Fruit fly (Drosophila melanogaster): Measurements from ENCODE around the gene CG9547.

Gene CG9547

DNA sequence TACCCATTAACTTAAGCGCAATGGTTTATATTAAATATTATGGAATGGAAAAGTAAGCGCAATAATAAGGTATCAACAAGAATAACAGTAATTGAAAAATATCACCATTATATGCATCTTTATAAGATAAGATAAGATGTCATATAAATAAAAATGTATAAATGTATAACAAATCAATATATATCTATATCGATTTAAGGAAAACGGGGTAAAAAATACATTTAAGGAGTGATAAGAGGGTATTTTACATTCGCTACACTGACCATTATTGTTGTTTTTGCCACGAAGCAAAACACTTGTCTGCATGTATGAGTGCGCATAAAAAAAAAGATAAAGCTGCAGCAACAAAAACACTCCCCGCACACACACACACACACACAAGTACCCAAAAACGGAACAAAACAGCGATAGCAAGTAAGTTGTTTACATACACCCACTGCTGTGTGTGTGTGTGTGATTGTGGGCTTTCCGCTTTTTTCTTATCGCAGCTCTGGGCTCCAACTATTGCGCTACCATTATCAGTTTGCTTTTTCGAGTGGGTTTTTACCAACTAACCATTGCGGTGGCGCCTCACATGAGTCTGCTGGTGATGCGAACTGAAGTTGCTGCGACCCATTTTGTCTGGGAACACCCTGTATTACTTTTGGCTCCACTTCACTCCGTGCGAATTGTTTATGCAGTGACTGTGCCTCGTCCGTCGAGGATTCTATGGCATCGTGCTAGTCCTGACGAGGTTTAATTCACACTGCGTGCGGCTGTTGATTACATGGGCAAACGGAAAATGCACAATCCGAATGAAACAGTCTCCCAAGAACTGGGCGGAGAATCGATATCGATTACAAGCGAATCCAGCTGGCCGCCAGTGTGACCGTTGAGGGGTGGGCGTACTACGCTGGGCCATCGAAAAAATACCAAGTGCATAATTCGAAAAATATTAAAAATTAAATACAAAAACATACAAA, 21.0 kb downstream of the CG9547 start, which contains the start of gene mmy (continued):
- no peak; the same call in 2 of the 3 replicates for TF ChIP-seq CG34224 (GFP tag; IDR thresholded peaks at IDR 0.05; ENCODE audit: partially characterized antibody)
- peak; percentile 3 for TF ChIP-seq CG30431 (GFP tag; optimal IDR thresholded peaks at IDR 0.05)
- TF ChIP-seq CG18764 (GFP tag; optimal IDR thresholded peaks at IDR 0.05), result no peak
- peak; percentile 44 for TF ChIP-seq pros (GFP tag; optimal IDR thresholded peaks at IDR 0.05)
- no peak for TF ChIP-seq gsb (GFP tag; IDR thresholded peaks at IDR 0.05)
- TF ChIP-seq CG11696 (GFP tag; IDR thresholded peaks at IDR 0.05), result 0 out of 2 replicates have a peak, but pooled peaks have one; percentile 42
- peak; percentile 15 for TF ChIP-seq lilli (GFP tag; optimal IDR thresholded peaks at IDR 0.05)
- TF ChIP-seq so (GFP tag; IDR thresholded peaks at IDR 0.05), result peak; percentile 50; the same call in 2 of the 3 replicates
- TF ChIP-seq CG9797 (GFP tag; optimal IDR thresholded peaks at IDR 0.05), result peak; percentile 86
- no peak for TF ChIP-seq CG18011 (GFP tag; optimal IDR thresholded peaks at IDR 0.05)
- peak; percentile 35 for TF ChIP-seq Sry-δ (GFP tag; optimal IDR thresholded peaks at IDR 0.05)
- peak; percentile 69 for TF ChIP-seq HmgD (GFP tag; optimal IDR thresholded peaks at IDR 0.05)
- TF ChIP-seq dpn (GFP tag; optimal IDR thresholded peaks at IDR 0.05), result peak; percentile 8 to 16
- TF ChIP-seq CG14667 (GFP tag; IDR thresholded peaks at IDR 0.05), result no peak
- TF ChIP-seq emc (GFP tag; optimal IDR thresholded peaks at IDR 0.05), result no peak
- no peak for TF ChIP-seq zfh1 (GFP tag; IDR thresholded peaks at IDR 0.05)
- peak; percentile 52 for TF ChIP-seq CG30403 (GFP tag; optimal IDR thresholded peaks at IDR 0.05)
- TF ChIP-seq Opbp (GFP tag; IDR thresholded peaks at IDR 0.05; ENCODE audit: partially characterized antibody), result peak; percentile 44; the same call in 1 of the 3 replicates
- peak; percentile 56 for TF ChIP-seq Bgb (GFP tag; IDR thresholded peaks at IDR 0.05; ENCODE audit: partially characterized antibody)
- no peak for TF ChIP-seq CG3838 (GFP tag; optimal IDR thresholded peaks at IDR 0.05)
- peak; percentile 61 for TF ChIP-seq bcd (GFP tag; optimal IDR thresholded peaks at IDR 0.05)
- peak; percentile 13 for TF ChIP-seq maf-S (GFP tag; optimal IDR thresholded peaks at IDR 0.05)
- no peak for TF ChIP-seq Tbp (GFP tag; optimal IDR thresholded peaks at IDR 0.05)
- peak; percentile 82 for TF ChIP-seq CG4360 (GFP tag; IDR thresholded peaks at IDR 0.05)
- peak; percentile 37 for TF ChIP-seq CG2120 (GFP tag; optimal IDR thresholded peaks at IDR 0.05)
- TF ChIP-seq CG7372 (GFP tag; IDR thresholded peaks at IDR 0.05), result no peak
- peak; percentile 66 for TF ChIP-seq sug (tag; optimal IDR thresholded peaks at IDR 0.05)
- peak; percentile 18 for TF ChIP-seq Nf-YB (GFP tag; optimal IDR thresholded peaks at IDR 0.05)
- peak in 1 of 3 experiments; percentile 32 for TF ChIP-seq Stat92E (GFP tag; optimal IDR thresholded peaks at IDR 0.05)
- no peak for TF ChIP-seq bab2 (GFP tag; optimal IDR thresholded peaks at IDR 0.05)
- peak; percentile 0 for TF ChIP-seq schlank (tag; optimal IDR thresholded peaks at IDR 0.05)
- TF ChIP-seq ind (GFP tag; optimal IDR thresholded peaks at IDR 0.05), result peak; percentile 12
- 0 out of 2 replicates have a peak, but pooled peaks have one; percentile 30 for TF ChIP-seq ranshi (GFP tag; IDR thresholded peaks at IDR 0.05)
- no peak for TF ChIP-seq chn (GFP tag; optimal IDR thresholded peaks at IDR 0.05)
- no peak for TF ChIP-seq slp2 (GFP tag; optimal IDR thresholded peaks at IDR 0.05)
- peak; percentile 56 for TF ChIP-seq nom (GFP tag; optimal IDR thresholded peaks at IDR 0.05)
- no peak for TF ChIP-seq CG6683 (GFP tag; optimal IDR thresholded peaks at IDR 0.05)
- TF ChIP-seq lola (GFP tag; optimal IDR thresholded peaks at IDR 0.05), result peak in 1 of 3 experiments; percentile 37
- TF ChIP-seq ttk (GFP tag; IDR thresholded peaks at IDR 0.05), result no peak
- TF ChIP-seq peb (GFP tag; IDR thresholded peaks at IDR 0.05), result 0 out of 2 replicates have a peak, but pooled peaks have one; percentile 28
- no peak for TF ChIP-seq dimm (GFP tag; IDR thresholded peaks at IDR 0.05)
- TF ChIP-seq CG34376 (GFP tag; optimal IDR thresholded peaks at IDR 0.05), result peak; percentile 98
- TF ChIP-seq gro (GFP tag; optimal IDR thresholded peaks at IDR 0.05), result peak; percentile 64
- TF ChIP-seq CG8359 (GFP tag; optimal IDR thresholded peaks at IDR 0.05; ENCODE audit: borderline replicate concordance), result no peak
- peak; percentile 21 for TF ChIP-seq CG1602 (GFP tag; optimal IDR thresholded peaks at IDR 0.05)
- peak; percentile 53 for TF ChIP-seq CG17328 (GFP tag; IDR thresholded peaks at IDR 0.05)
- TF ChIP-seq Six4 (GFP tag; optimal IDR thresholded peaks at IDR 0.05), result no peak
- TF ChIP-seq CG16779 (GFP tag; IDR thresholded peaks at IDR 0.05), result no peak

Data from whole organism, embryonic.